Worm (Caenorhabditis elegans) whole organism, L2 larva: Measurements from ENCODE around the gene nfyb-1.

Source experiments
- Y55F3AM.14 ChIP-seq: fragments of 200-800 bp; sonication (Bioruptor generic); optimal IDR thresholded peaks from 2 replicates; lab custom pipeline; 2018; ENCODE audit warnings: mild to moderate bottlenecking, missing genetic modification characterization, missing compliant biosample characterization
- alr-1 ChIP-seq: fragments of 150-350 bp; optimal IDR thresholded peaks from 2 replicates; lab custom pipeline; 2014; ENCODE audit warnings: missing biosample characterization, missing genetic modification characterization
- aly-2 ChIP-seq: fragments of 150-350 bp; optimal IDR thresholded peaks from 2 replicates; lab custom pipeline; 2014; ENCODE audit warnings: missing biosample characterization, missing genetic modification characterization
- ama-1 ChIP-seq: fragments of 150-350 bp; optimal IDR thresholded peaks from 2 replicates; lab custom pipeline; 2018; ENCODE audit warnings: inconsistent platforms
- blmp-1 ChIP-seq: sonication (generic microtip); optimal IDR thresholded peaks from 2 replicates; lab custom pipeline; 2017; ENCODE audit warnings: missing genetic modification characterization, mild to moderate bottlenecking, missing compliant biosample characterization, antibody characterized with exemption, moderate library complexity; ENCODE audit not compliant: insufficient read depth
- ceh-82 ChIP-seq: fragments of 150-350 bp; optimal IDR thresholded peaks from 2 replicates; lab custom pipeline; 2014; ENCODE audit warnings: missing biosample characterization, missing genetic modification characterization
- elt-3 ChIP-seq: sonication (generic microtip); optimal IDR thresholded peaks from 2 replicates; lab custom pipeline; 2017; ENCODE audit warnings: missing biosample characterization, missing genetic modification characterization
- lin-39 ChIP-seq: fragments of 150-350 bp; optimal IDR thresholded peaks from 2 replicates; lab custom pipeline; 2014; ENCODE audit warnings: missing biosample characterization, missing genetic modification reagents, missing genetic modification characterization
- mdl-1 ChIP-seq, 2 experiments: fragments of 150-350 bp in 1 of 2; sonication (generic microtip) in 1 of 2; optimal IDR thresholded peaks; 2 replicates each; lab custom pipeline; 2017; ENCODE audit warnings: missing biosample characterization in 2 of 2, missing genetic modification characterization in 2 of 2
- nhr-12 ChIP-seq: fragments of 150-350 bp; optimal IDR thresholded peaks from 2 replicates; lab custom pipeline; 2014; ENCODE audit warnings: missing biosample characterization, missing genetic modification characterization
- nhr-129 ChIP-seq: fragments of 150-350 bp; optimal IDR thresholded peaks from 2 replicates; lab custom pipeline; 2014; ENCODE audit warnings: missing biosample characterization, missing genetic modification characterization
- unc-39 ChIP-seq: fragments of 150-350 bp; optimal IDR thresholded peaks from 2 replicates; lab custom pipeline; 2014; ENCODE audit warnings: missing biosample characterization, missing genetic modification characterization
- unc-62 ChIP-seq: fragments of 150-350 bp; optimal IDR thresholded peaks from 2 replicates; lab custom pipeline; 2014; ENCODE audit warnings: missing biosample characterization, missing genetic modification reagents, missing genetic modification characterization
- zag-1 ChIP-seq: fragments of 150-350 bp; optimal IDR thresholded peaks from 2 replicates; lab custom pipeline; 2014; ENCODE audit warnings: missing biosample characterization, missing genetic modification characterization

DNA sequence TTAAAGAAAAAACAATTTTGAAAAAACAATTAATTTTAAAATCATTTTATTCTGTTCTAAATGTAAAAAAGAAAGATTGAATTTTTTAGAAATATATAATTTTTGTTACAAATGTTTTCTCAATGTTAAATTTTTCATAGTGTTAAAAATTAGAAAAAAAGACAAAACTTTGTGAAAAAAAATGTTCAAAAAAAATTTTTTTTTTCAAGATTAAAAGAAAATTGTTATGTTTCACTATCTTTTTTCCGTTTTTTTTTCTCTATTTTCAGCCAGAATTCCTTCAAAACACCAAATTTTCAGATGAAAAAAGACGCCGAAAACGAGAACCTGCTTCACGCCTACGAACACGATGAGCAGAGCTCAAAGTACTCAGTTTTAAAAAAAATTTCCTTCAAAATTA is 28.0 kb upstream of the nfyb-1 start, which contains the start of gene sms-5:
- TF ChIP-seq unc-62 (GFP tag; lab: Kevin White, UChicago) = no peak
- TF ChIP-seq nhr-12 (tag; lab: Kevin White, UChicago) = no peak
- no peak for TF ChIP-seq blmp-1
- TF ChIP-seq elt-3 = no peak
- no peak for TF ChIP-seq Y55F3AM.14 (GFP tag; lab: Kevin White, UChicago)
- no peak for TF ChIP-seq lin-39 (tag; lab: Kevin White, UChicago)
- no peak for TF ChIP-seq mdl-1 (tag; optimal IDR thresholded peaks at IDR 0.05; lab: Kevin White, UChicago)
- no peak for TF ChIP-seq nhr-129
- no peak for TF ChIP-seq ceh-82 (tag; lab: Kevin White, UChicago)
- no peak for TF ChIP-seq alr-1 (tag; lab: Kevin White, UChicago)
- TF ChIP-seq zag-1 = no peak
- no peak for TF ChIP-seq aly-2 (tag; lab: Kevin White, UChicago)
- TF ChIP-seq unc-39 (tag; lab: Kevin White, UChicago) = no peak
- TF ChIP-seq ama-1 (lab: Kevin White, UChicago) = no peak
